Worm (Caenorhabditis elegans) whole organism, early embryonic: Measurements from ENCODE around the gene nova-1.

Source experiments
- B0310.2 ChIP-seq: sonication (generic microtip); optimal IDR thresholded peaks from 2 replicates; lab custom pipeline; 2016; ENCODE audit warnings: mild to moderate bottlenecking, missing genetic modification characterization, missing compliant biosample characterization
- ama-1 ChIP-seq: fragments of 150-350 bp; optimal IDR thresholded peaks from 2 replicates; lab custom pipeline; 2014
- hmbx-1 ChIP-seq: sonication (generic microtip); optimal IDR thresholded peaks from 2 replicates; lab custom pipeline; 2016; ENCODE audit warnings: mild to moderate bottlenecking, missing genetic modification characterization, missing compliant biosample characterization
- hmg-4 ChIP-seq: fragments of 200-800 bp; sonication (Bioruptor generic); optimal IDR thresholded peaks from 2 replicates; lab custom pipeline; 2018; ENCODE audit warnings: mild to moderate bottlenecking, missing genetic modification characterization, missing compliant biosample characterization
- hnd-1 ChIP-seq: sonication (generic microtip); optimal IDR thresholded peaks from 2 replicates; lab custom pipeline; 2016; ENCODE audit warnings: missing genetic modification characterization, missing compliant biosample characterization
- scrt-1 ChIP-seq: fragments of 200-800 bp; sonication (Bioruptor generic); IDR thresholded peaks from 2 replicates; pipeline ENCODE4 v1.3.6; 2022; ENCODE audit warnings: missing genetic modification characterization, missing compliant biosample characterization
- sea-1 ChIP-seq: fragments of 200-800 bp; sonication (Bioruptor generic); conservative IDR thresholded peaks from 2 replicates; pipeline ENCODE4 v1.3.6; 2022; ENCODE audit warnings: missing genetic modification characterization, missing compliant biosample characterization
- tbx-11 ChIP-seq: fragments of 200-800 bp; sonication (Bioruptor generic); IDR thresholded peaks from 2 replicates; pipeline ENCODE4 v1.3.6; 2022; ENCODE audit warnings: missing genetic modification characterization, missing compliant biosample characterization
- tbx-37 ChIP-seq: fragments of 200-800 bp; sonication (Bioruptor generic); conservative IDR thresholded peaks from 2 replicates; pipeline ENCODE4 v1.3.6; 2022; ENCODE audit warnings: missing genetic modification reagents, missing genetic modification characterization, missing compliant biosample characterization
- tra-4 ChIP-seq: sonication (generic microtip); optimal IDR thresholded peaks from 2 replicates; lab custom pipeline; 2017; ENCODE audit warnings: missing genetic modification characterization, missing compliant biosample characterization

DNA sequence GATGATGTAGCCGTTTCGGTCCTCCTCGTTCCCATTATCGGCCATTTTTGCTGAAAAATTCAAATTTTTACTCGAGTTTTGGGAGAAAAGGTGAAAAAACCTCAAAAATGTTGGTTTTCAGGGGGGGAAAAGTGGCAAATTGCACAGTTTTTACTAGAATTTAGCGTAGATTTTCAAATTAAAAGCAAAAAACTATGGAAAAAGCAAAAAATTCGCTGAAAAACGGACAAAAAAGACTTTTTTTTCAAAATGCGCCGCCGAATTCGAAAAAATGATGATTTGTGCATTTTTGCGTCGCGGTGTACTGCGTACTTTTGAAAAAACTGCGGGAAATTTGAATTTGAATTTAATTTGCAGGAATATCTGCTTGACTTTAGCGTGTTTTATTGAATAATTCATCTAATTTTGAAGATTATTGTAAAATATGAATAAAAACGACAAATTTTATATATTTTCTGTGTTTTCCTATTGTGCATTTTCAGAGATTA lies 4.5 kb upstream of the nova-1 start, which contains the start of gene Y59A8B.12:
- TF ChIP-seq sea-1 (GFP tag; lab: Robert Waterston, UW) (no peak), ama-1 (lab: Kevin White, UChicago) (no peak), tra-4 (tag; lab: Kevin White, UChicago) (no peak), tbx-37 (GFP tag; lab: Robert Waterston, UW) (no peak), hmg-4 (GFP tag; lab: Kevin White, UChicago) (no peak), hmbx-1 (tag; lab: Kevin White, UChicago) (no peak), scrt-1 (GFP tag; lab: Robert Waterston, UW) (no peak), hnd-1 (tag; lab: Kevin White, UChicago) (no peak), tbx-11 (GFP tag; lab: Robert Waterston, UW) (no peak), B0310.2 (no peak)
